Worm (Caenorhabditis elegans) whole organism, L3 larva: ENCODE results near the gene wrk-1.

ENCODE experiments used
- R02D3.7 ChIP-seq: fragments of 150-350 bp; optimal IDR thresholded peaks from 2 replicates; lab custom pipeline; 2014; ENCODE audit warnings: missing biosample characterization, missing genetic modification characterization
- ama-1 ChIP-seq: fragments of 150-350 bp; optimal IDR thresholded peaks from 2 replicates; lab custom pipeline; 2018
- fos-1 ChIP-seq: fragments of 150-350 bp; optimal IDR thresholded peaks from 2 replicates; lab custom pipeline; 2014; ENCODE audit warnings: missing biosample characterization, missing genetic modification characterization
- lin-15B ChIP-seq: fragments of 150-350 bp; optimal IDR thresholded peaks from 2 replicates; lab custom pipeline; 2014; ENCODE audit warnings: missing biosample characterization, missing genetic modification characterization
- lin-39 ChIP-seq: fragments of 150-350 bp; optimal IDR thresholded peaks from 2 replicates; lab custom pipeline; 2018; ENCODE audit warnings: missing biosample characterization, missing genetic modification reagents, missing genetic modification characterization
- mml-1 ChIP-seq: fragments of 150-350 bp; sonication (generic microtip); optimal IDR thresholded peaks from 3 replicates; lab custom pipeline; 2014; ENCODE audit warnings: missing biosample characterization, missing genetic modification characterization
- nfya-1 ChIP-seq: sonication (generic microtip); optimal IDR thresholded peaks from 2 replicates; lab custom pipeline; 2017; ENCODE audit warnings: missing genetic modification characterization, mild to moderate bottlenecking, missing compliant biosample characterization, antibody characterized with exemption, moderate library complexity; ENCODE audit not compliant: insufficient read depth
- nhr-28 ChIP-seq: fragments of 150-350 bp; optimal IDR thresholded peaks from 2 replicates; lab custom pipeline; 2014; ENCODE audit warnings: missing biosample characterization, missing genetic modification characterization
- nhr-77 ChIP-seq: fragments of 150-350 bp; optimal IDR thresholded peaks from 2 replicates; lab custom pipeline; 2014; ENCODE audit warnings: missing biosample characterization, missing genetic modification characterization
- sea-2 ChIP-seq: fragments of 150-350 bp; sonication (generic microtip); optimal IDR thresholded peaks from 4 replicates; lab custom pipeline; 2014; ENCODE audit warnings: missing biosample characterization, missing genetic modification reagents, missing genetic modification characterization
- snpc-4 ChIP-seq: fragments of 150-350 bp; optimal IDR thresholded peaks from 2 replicates; lab custom pipeline; 2014; ENCODE audit warnings: missing biosample characterization, missing genetic modification characterization
- tbx-2 ChIP-seq: sonication (generic microtip); optimal IDR thresholded peaks from 2 replicates; lab custom pipeline; 2016; ENCODE audit warnings: mild to moderate bottlenecking, missing genetic modification characterization, missing compliant biosample characterization
- zag-1 ChIP-seq: fragments of 150-350 bp; optimal IDR thresholded peaks from 2 replicates; lab custom pipeline; 2014; ENCODE audit warnings: missing biosample characterization, missing genetic modification characterization
- ztf-11 ChIP-seq: fragments of 150-350 bp; optimal IDR thresholded peaks from 2 replicates; lab custom pipeline; 2014; ENCODE audit warnings: missing biosample characterization, missing genetic modification characterization

- TF ChIP-seq fos-1 (no peak), mml-1 (tag; lab: Kevin White, UChicago) (no peak), ama-1 (no peak), lin-39 (tag; lab: Kevin White, UChicago) (no peak), sea-2 (no peak), nhr-77 (tag; lab: Kevin White, UChicago) (no peak), nfya-1 (tag; lab: Kevin White, UChicago) (no peak), lin-15B (tag; lab: Kevin White, UChicago) (no peak), snpc-4 (no peak), zag-1 (tag; lab: Kevin White, UChicago) (no peak), nhr-28 (tag; lab: Kevin White, UChicago) (no peak), ztf-11 (tag; lab: Kevin White, UChicago) (no peak), R02D3.7 (tag; lab: Kevin White, UChicago) (no peak), tbx-2 (no peak)
Measured at ce11 chrX:8340393-8340792, 52.0 kb downstream of the wrk-1 start, which contains the start of gene F55E10.2.
